Worm (Caenorhabditis elegans): Measurements from ENCODE around the gene T26A5.6.

The T26A5.6 gene

DNA sequence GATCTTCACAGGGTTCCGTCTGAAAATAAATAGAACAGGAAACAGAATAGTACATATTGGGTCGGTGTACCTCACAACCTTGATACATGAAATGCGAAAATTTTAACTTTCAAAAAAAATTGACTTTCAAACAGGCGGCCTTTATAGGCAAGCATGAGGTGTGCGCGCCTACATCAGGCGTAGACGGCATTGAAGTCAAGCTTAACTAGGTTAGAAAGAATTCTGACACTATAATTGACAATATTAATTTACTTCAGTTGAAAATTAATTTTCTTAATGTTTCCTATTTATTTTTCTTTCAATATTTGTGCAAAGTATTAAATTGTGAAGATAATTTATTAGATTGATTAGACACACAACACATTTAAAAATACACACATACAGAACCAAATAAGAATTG is 38.6 kb downstream of the T26A5.6 start, which contains the start of gene C05D11.5:
Gene C05D11.5 (minus strand): TSS at position 101 of the 400 bp plus-strand sequence.
- TF ChIP-seq mdl-1 (tag; optimal IDR thresholded peaks at IDR 0.05) (no peak), lin-15B (tag; optimal IDR thresholded peaks at IDR 0.05) (no peak), jun-1 (tag; optimal IDR thresholded peaks at IDR 0.05) (no peak), mef-2 (tag; optimal IDR thresholded peaks at IDR 0.05) (no peak), dsc-1 (tag; optimal IDR thresholded peaks at IDR 0.05) (no peak), fkh-4 (tag; optimal IDR thresholded peaks at IDR 0.05; ENCODE audit: borderline replicate concordance) (no peak), aly-2 (tag; optimal IDR thresholded peaks at IDR 0.05) (no peak), unc-86 (tag; optimal IDR thresholded peaks at IDR 0.05) (no peak), efl-3 (GFP tag; optimal IDR thresholded peaks at IDR 0.05) (no peak), rnt-1 (tag; optimal IDR thresholded peaks at IDR 0.05) (no peak), zip-4 (GFP tag; optimal IDR thresholded peaks at IDR 0.05) (no peak), skn-1 (tag; optimal IDR thresholded peaks at IDR 0.05) (no peak), pqm-1 (tag; optimal IDR thresholded peaks at IDR 0.05) (no peak), mab-9 (GFP tag; IDR thresholded peaks at IDR 0.05) (no peak), dpl-1 (GFP tag; optimal IDR thresholded peaks at IDR 0.05) (no peak), fos-1 (tag; optimal IDR thresholded peaks at IDR 0.05) (no peak), nhr-12 (tag; optimal IDR thresholded peaks at IDR 0.05) (no peak), alr-1 (tag; optimal IDR thresholded peaks at IDR 0.05; ENCODE audit: borderline replicate concordance) (no peak), nhr-85 (tag) (no peak), sptf-1 (tag; optimal IDR thresholded peaks at IDR 0.05) (no peak)

DNA sequence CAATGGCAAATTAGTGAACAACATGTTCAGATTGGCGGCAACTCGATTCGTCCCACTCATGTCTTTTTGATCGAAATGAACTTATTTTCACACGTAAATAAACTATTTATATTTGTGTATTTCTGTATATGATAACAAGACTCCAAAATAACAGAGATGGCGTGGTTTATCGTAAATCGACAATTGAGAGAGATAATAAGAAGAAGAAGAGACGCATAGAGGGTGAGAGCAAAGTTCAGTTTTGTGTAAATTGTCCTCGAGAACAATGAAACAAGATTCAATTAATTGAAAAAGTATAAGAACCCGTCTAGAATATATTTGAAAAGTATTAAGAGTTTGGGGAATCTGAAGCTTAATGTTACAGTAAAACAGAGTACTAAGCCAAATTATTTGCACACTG is 39.1 kb downstream of the T26A5.6 start:
- TF ChIP-seq pax-3 (tag; optimal IDR thresholded peaks at IDR 0.05) (no peak), snu-23 (GFP tag; optimal IDR thresholded peaks at IDR 0.05) (peak; percentile 11), egl-13 (tag; optimal IDR thresholded peaks at IDR 0.05) (no peak), fos-1 (tag; optimal IDR thresholded peaks at IDR 0.05) (no peak), hlh-17 (GFP tag; optimal IDR thresholded peaks at IDR 0.05; ENCODE audit: borderline replicate concordance) (no peak), ets-5 (GFP tag; IDR thresholded peaks at IDR 0.05) (no peak), nhr-19 (GFP tag; conservative IDR thresholded peaks at IDR 0.05) (no peak), fkh-10 (GFP tag; optimal IDR thresholded peaks at IDR 0.05) (no peak), lin-15B (tag; optimal IDR thresholded peaks at IDR 0.05) (no peak), xbp-1 (tag; optimal IDR thresholded peaks at IDR 0.05) (no peak), ceh-90 (tag; optimal IDR thresholded peaks at IDR 0.05) (no peak), mep-1 (tag; optimal IDR thresholded peaks at IDR 0.05) (no peak), mef-2 (tag; optimal IDR thresholded peaks at IDR 0.05) (no peak), pag-3 (tag; optimal IDR thresholded peaks at IDR 0.05; ENCODE audit: borderline replicate concordance, insufficient read depth) (no peak), hpl-2 (GFP tag; optimal IDR thresholded peaks at IDR 0.05) (no peak), vab-15 (tag; optimal IDR thresholded peaks at IDR 0.05) (no peak), lin-14 (GFP tag; optimal IDR thresholded peaks at IDR 0.05) (no peak), tlp-1 (tag; optimal IDR thresholded peaks at IDR 0.05) (no peak), C34B4.2 (tag; optimal IDR thresholded peaks at IDR 0.05) (no peak), nhr-71 (tag; optimal IDR thresholded peaks at IDR 0.05) (peak; percentile 35), blmp-1 (tag; optimal IDR thresholded peaks at IDR 0.05) (peak; percentile 33), unc-130 (tag; optimal IDR thresholded peaks at IDR 0.05) (no peak), lin-35 (GFP tag; optimal IDR thresholded peaks at IDR 0.05) (peak in 1 of 2 experiments; percentile 29), aha-1 (tag; optimal IDR thresholded peaks at IDR 0.05) (no peak), nhr-47 (tag; optimal IDR thresholded peaks at IDR 0.05) (no peak), unc-98 (GFP tag; IDR thresholded peaks at IDR 0.05) (no peak), elt-2 (tag; optimal IDR thresholded peaks at IDR 0.05) (peak; percentile 25), alr-1 (tag; optimal IDR thresholded peaks at IDR 0.05; ENCODE audit: borderline replicate concordance) (no peak), unc-30 (tag; optimal IDR thresholded peaks at IDR 0.05) (no peak), dsc-1 (tag; optimal IDR thresholded peaks at IDR 0.05) (no peak), C16A3.4 (tag; optimal IDR thresholded peaks at IDR 0.05) (peak; percentile 13), sptf-1 (tag; optimal IDR thresholded peaks at IDR 0.05) (no peak), lsy-2 (tag; optimal IDR thresholded peaks at IDR 0.05) (peak in 1 of 2 experiments; percentile 51), F16B12.6 (tag; optimal IDR thresholded peaks at IDR 0.05) (no peak), nhr-12 (tag; optimal IDR thresholded peaks at IDR 0.05) (no peak), ztf-4 (tag; optimal IDR thresholded peaks at IDR 0.05) (no peak), lin-13 (GFP tag; optimal IDR thresholded peaks at IDR 0.05) (no peak), dpl-1 (GFP tag; optimal IDR thresholded peaks at IDR 0.05) (no peak), nhr-85 (tag) (peak; percentile 61), elt-3 (tag; optimal IDR thresholded peaks at IDR 0.05) (peak in 1 of 6 experiments; percentile 32)

Data from whole organism, L1 larva.